Worm (Caenorhabditis elegans) whole organism, L1 larva: Measurements from ENCODE around the gene cpr-3.

ENCODE experiments used
- ceh-88 ChIP-seq: fragments of 200-800 bp; sonication (Bioruptor generic); IDR thresholded peaks from 2 replicates; pipeline ENCODE4 v1.3.6; 2022; ENCODE audit warnings: missing genetic modification characterization, missing compliant biosample characterization
- elt-3 ChIP-seq, 6 experiments: fragments of 150-350 bp in 1 of 6; sonication (generic microtip); optimal IDR thresholded peaks; 2 replicates each; lab custom pipeline; 2017 to 2018; ENCODE audit warnings: missing biosample characterization in 6 of 6, missing genetic modification characterization in 6 of 6, inconsistent platforms in 1 of 6
- mep-1 ChIP-seq: fragments of 150-350 bp; optimal IDR thresholded peaks from 2 replicates; lab custom pipeline; 2014; ENCODE audit warnings: missing biosample characterization, missing genetic modification characterization
- nhr-237 ChIP-seq: fragments of 150-350 bp; optimal IDR thresholded peaks from 2 replicates; lab custom pipeline; 2014; ENCODE audit warnings: missing biosample characterization, missing genetic modification characterization
- nhr-28 ChIP-seq: fragments of 150-350 bp; optimal IDR thresholded peaks from 2 replicates; lab custom pipeline; 2014; ENCODE audit warnings: missing biosample characterization, missing genetic modification characterization
- snpc-4 ChIP-seq: fragments of 150-350 bp; optimal IDR thresholded peaks from 2 replicates; lab custom pipeline; 2014; ENCODE audit warnings: missing biosample characterization, missing genetic modification characterization
- tbx-2 ChIP-seq: sonication (generic microtip); optimal IDR thresholded peaks from 2 replicates; lab custom pipeline; 2016; ENCODE audit warnings: missing genetic modification characterization, missing compliant biosample characterization
- unc-130 ChIP-seq: fragments of 150-350 bp; optimal IDR thresholded peaks from 2 replicates; lab custom pipeline; 2017; ENCODE audit warnings: missing biosample characterization, missing genetic modification characterization, inconsistent platforms
- xbp-1 ChIP-seq: sonication (generic microtip); optimal IDR thresholded peaks from 2 replicates; lab custom pipeline; 2016; ENCODE audit warnings: missing genetic modification characterization, missing compliant biosample characterization

ce11 chrV:15332851-15333250, 34.4 kb upstream of the cpr-3 start, which contains the start of gene srw-113:
- TF ChIP-seq nhr-28 (tag; lab: Kevin White, UChicago): no peak
- no peak for TF ChIP-seq mep-1
- no peak for TF ChIP-seq elt-3 (tag; optimal IDR thresholded peaks at IDR 0.05; lab: Kevin White, UChicago)
- TF ChIP-seq snpc-4 (tag; lab: Kevin White, UChicago): no peak
- no peak for TF ChIP-seq nhr-237
- TF ChIP-seq xbp-1 (tag; lab: Kevin White, UChicago): no peak
- no peak for TF ChIP-seq tbx-2 (tag; lab: Kevin White, UChicago)
- no peak for TF ChIP-seq unc-130
- TF ChIP-seq ceh-88: no peak
